Worm (Caenorhabditis elegans): ENCODE measurements around the gene ZC262.2.

DNA sequence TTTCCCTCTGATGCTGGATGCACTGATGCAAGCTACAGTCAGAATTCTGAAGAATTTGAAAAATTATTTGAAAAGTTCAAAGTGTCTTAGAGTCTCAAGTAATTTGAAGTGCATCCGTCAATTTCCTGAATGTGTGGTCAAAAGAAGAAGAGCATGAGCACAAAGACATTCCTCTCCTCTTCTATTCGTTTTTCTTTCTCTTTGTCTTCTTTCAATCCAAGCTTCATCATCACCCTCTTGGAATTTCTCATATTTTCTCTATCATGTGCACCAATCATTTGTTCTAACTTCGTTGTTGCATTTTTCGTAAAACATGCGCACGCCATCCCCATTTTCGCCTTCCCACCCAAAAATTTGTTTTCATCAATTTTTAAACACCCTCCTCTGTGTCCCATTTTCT, 45.9 kb upstream of the ZC262.2 start:
- TF ChIP-seq ets-4 (GFP tag; optimal IDR thresholded peaks at IDR 0.05) (no peak), lin-35 (GFP tag; optimal IDR thresholded peaks at IDR 0.05) (no peak), nfya-1 (tag; optimal IDR thresholded peaks at IDR 0.05; ENCODE audit: borderline replicate concordance, insufficient read depth) (no peak), nfya-2 (GFP tag; IDR thresholded peaks at IDR 0.05) (no peak), hlh-26 (GFP tag; conservative IDR thresholded peaks at IDR 0.05) (no peak), dpl-1 (GFP tag; optimal IDR thresholded peaks at IDR 0.05) (no peak), unc-62 (GFP tag; optimal IDR thresholded peaks at IDR 0.05) (no peak), lin-40 (tag; optimal IDR thresholded peaks at IDR 0.05) (no peak), snpc-4 (GFP tag; optimal IDR thresholded peaks at IDR 0.05) (no peak), snpc-4 (tag; optimal IDR thresholded peaks at IDR 0.05) (no peak), ztf-6 (GFP tag; IDR thresholded peaks at IDR 0.05) (no peak), nhr-80 (tag; optimal IDR thresholded peaks at IDR 0.05) (no peak), egrh-3 (GFP tag; IDR thresholded peaks at IDR 0.05) (no peak)
